Worm (Caenorhabditis elegans) whole organism, L2 larva: Measurements from ENCODE around the gene C25E10.11.

Source experiments
- C34F6.9 ChIP-seq: fragments of 150-350 bp; optimal IDR thresholded peaks from 2 replicates; lab custom pipeline; 2014; ENCODE audit warnings: missing biosample characterization, missing genetic modification characterization
- F13H6.1 ChIP-seq: sonication (generic microtip); optimal IDR thresholded peaks from 2 replicates; lab custom pipeline; 2016; ENCODE audit warnings: missing genetic modification characterization, missing compliant biosample characterization
- R02D3.7 ChIP-seq: fragments of 150-350 bp; optimal IDR thresholded peaks from 2 replicates; lab custom pipeline; 2014; ENCODE audit warnings: missing biosample characterization, missing genetic modification characterization
- Y55F3AM.14 ChIP-seq: fragments of 200-800 bp; sonication (Bioruptor generic); optimal IDR thresholded peaks from 2 replicates; lab custom pipeline; 2018; ENCODE audit warnings: mild to moderate bottlenecking, missing genetic modification characterization, missing compliant biosample characterization
- ZK546.5 ChIP-seq: sonication (generic microtip); optimal IDR thresholded peaks from 2 replicates; lab custom pipeline; 2017; ENCODE audit warnings: missing biosample characterization, missing genetic modification characterization
- alr-1 ChIP-seq: fragments of 150-350 bp; optimal IDR thresholded peaks from 2 replicates; lab custom pipeline; 2014; ENCODE audit warnings: missing biosample characterization, missing genetic modification characterization
- aly-2 ChIP-seq: fragments of 150-350 bp; optimal IDR thresholded peaks from 2 replicates; lab custom pipeline; 2014; ENCODE audit warnings: missing biosample characterization, missing genetic modification characterization
- blmp-1 ChIP-seq: sonication (generic microtip); optimal IDR thresholded peaks from 2 replicates; lab custom pipeline; 2017; ENCODE audit warnings: missing genetic modification characterization, mild to moderate bottlenecking, missing compliant biosample characterization, antibody characterized with exemption, moderate library complexity; ENCODE audit not compliant: insufficient read depth
- ceh-16 ChIP-seq: fragments of 150-350 bp; optimal IDR thresholded peaks from 2 replicates; lab custom pipeline; 2014; ENCODE audit warnings: missing biosample characterization, missing genetic modification characterization
- ceh-82 ChIP-seq: fragments of 150-350 bp; optimal IDR thresholded peaks from 2 replicates; lab custom pipeline; 2014; ENCODE audit warnings: missing biosample characterization, missing genetic modification characterization
- crh-2 ChIP-seq: sonication (generic microtip); optimal IDR thresholded peaks from 2 replicates; lab custom pipeline; 2017; ENCODE audit warnings: missing biosample characterization, missing genetic modification characterization
- dmd-4 ChIP-seq: sonication (generic microtip); optimal IDR thresholded peaks from 2 replicates; lab custom pipeline; 2017; ENCODE audit warnings: missing biosample characterization, missing genetic modification characterization
- egl-27 ChIP-seq: sonication (generic microtip); optimal IDR thresholded peaks from 3 replicates; lab custom pipeline; 2017; ENCODE audit warnings: missing biosample characterization, missing genetic modification reagents, missing genetic modification characterization
- elt-3 ChIP-seq: sonication (generic microtip); optimal IDR thresholded peaks from 2 replicates; lab custom pipeline; 2017; ENCODE audit warnings: missing biosample characterization, missing genetic modification characterization
- fos-1 ChIP-seq: fragments of 150-350 bp; optimal IDR thresholded peaks from 2 replicates; lab custom pipeline; 2014; ENCODE audit warnings: missing biosample characterization, missing genetic modification characterization
- gmeb-1 ChIP-seq: fragments of 150-350 bp; optimal IDR thresholded peaks from 2 replicates; lab custom pipeline; 2014; ENCODE audit warnings: missing biosample characterization, missing genetic modification characterization
- lin-11 ChIP-seq: fragments of 150-350 bp; sonication (generic microtip); optimal IDR thresholded peaks from 2 replicates; lab custom pipeline; 2014; ENCODE audit warnings: missing biosample characterization, missing genetic modification characterization, inconsistent platforms, mixed read lengths
- lin-13 ChIP-seq: fragments of 150-350 bp; optimal IDR thresholded peaks from 2 replicates; lab custom pipeline; 2014; ENCODE audit warnings: missing biosample characterization, missing genetic modification reagents, missing genetic modification characterization
- lin-39 ChIP-seq: fragments of 150-350 bp; optimal IDR thresholded peaks from 2 replicates; lab custom pipeline; 2014; ENCODE audit warnings: missing biosample characterization, missing genetic modification reagents, missing genetic modification characterization
- lsy-2 ChIP-seq, 2 experiments: fragments of 150-350 bp in 1 of 2; sonication (generic microtip) in 1 of 2; optimal IDR thresholded peaks; 2 replicates each; lab custom pipeline; 2014 to 2017; ENCODE audit warnings: missing biosample characterization in 2 of 2, missing genetic modification characterization in 2 of 2
- mab-5 ChIP-seq: fragments of 150-350 bp; optimal IDR thresholded peaks from 2 replicates; lab custom pipeline; 2014; ENCODE audit warnings: missing biosample characterization, missing genetic modification characterization
- mbf-1 ChIP-seq: sonication (generic microtip); optimal IDR thresholded peaks from 2 replicates; lab custom pipeline; 2017; ENCODE audit warnings: missing biosample characterization, missing genetic modification characterization
- mdl-1 ChIP-seq, 2 experiments: fragments of 150-350 bp in 1 of 2; sonication (generic microtip) in 1 of 2; optimal IDR thresholded peaks; 2 replicates each; lab custom pipeline; 2017; ENCODE audit warnings: missing biosample characterization in 2 of 2, missing genetic modification characterization in 2 of 2
- nhr-11 ChIP-seq: fragments of 150-350 bp; optimal IDR thresholded peaks from 2 replicates; lab custom pipeline; 2014; ENCODE audit warnings: missing biosample characterization, missing genetic modification characterization
- nhr-12 ChIP-seq: fragments of 150-350 bp; optimal IDR thresholded peaks from 2 replicates; lab custom pipeline; 2014; ENCODE audit warnings: missing biosample characterization, missing genetic modification characterization
- nhr-129 ChIP-seq: fragments of 150-350 bp; optimal IDR thresholded peaks from 2 replicates; lab custom pipeline; 2014; ENCODE audit warnings: missing biosample characterization, missing genetic modification characterization
- nhr-21 ChIP-seq: fragments of 150-350 bp; optimal IDR thresholded peaks from 2 replicates; lab custom pipeline; 2014; ENCODE audit warnings: missing biosample characterization, missing genetic modification characterization
- nhr-23 ChIP-seq: fragments of 150-350 bp; optimal IDR thresholded peaks from 2 replicates; lab custom pipeline; 2014; ENCODE audit warnings: missing biosample characterization, missing genetic modification reagents, missing genetic modification characterization
- nhr-237 ChIP-seq: fragments of 150-350 bp; optimal IDR thresholded peaks from 2 replicates; lab custom pipeline; 2014; ENCODE audit warnings: missing biosample characterization, missing genetic modification characterization
- nhr-25 ChIP-seq: fragments of 150-350 bp; sonication (generic microtip); optimal IDR thresholded peaks from 3 replicates; lab custom pipeline; 2014; ENCODE audit warnings: missing biosample characterization, missing genetic modification characterization
- nhr-6 ChIP-seq: fragments of 150-350 bp; optimal IDR thresholded peaks from 2 replicates; lab custom pipeline; 2014; ENCODE audit warnings: missing biosample characterization, missing genetic modification characterization
- nhr-77 ChIP-seq: fragments of 150-350 bp; optimal IDR thresholded peaks from 2 replicates; lab custom pipeline; 2014; ENCODE audit warnings: missing biosample characterization, missing genetic modification characterization
- peb-1 ChIP-seq: fragments of 150-350 bp; optimal IDR thresholded peaks from 2 replicates; lab custom pipeline; 2014; ENCODE audit warnings: missing biosample characterization, missing genetic modification characterization
- sem-4 ChIP-seq: fragments of 150-350 bp; optimal IDR thresholded peaks from 2 replicates; lab custom pipeline; 2014; ENCODE audit warnings: missing biosample characterization, missing genetic modification reagents, missing genetic modification characterization
- skn-1 ChIP-seq: sonication (generic microtip); optimal IDR thresholded peaks from 2 replicates; lab custom pipeline; 2017; ENCODE audit warnings: missing biosample characterization, missing genetic modification characterization
- sma-3 ChIP-seq: sonication (generic microtip); optimal IDR thresholded peaks from 2 replicates; lab custom pipeline; 2016; ENCODE audit warnings: missing genetic modification reagents, missing genetic modification characterization, missing compliant biosample characterization
- snpc-4 ChIP-seq: fragments of 150-350 bp; optimal IDR thresholded peaks from 2 replicates; lab custom pipeline; 2014; ENCODE audit warnings: missing biosample characterization, missing genetic modification characterization
- unc-39 ChIP-seq: fragments of 150-350 bp; optimal IDR thresholded peaks from 2 replicates; lab custom pipeline; 2014; ENCODE audit warnings: missing biosample characterization, missing genetic modification characterization
- unc-55 ChIP-seq: fragments of 150-350 bp; sonication (generic microtip); optimal IDR thresholded peaks from 3 replicates; lab custom pipeline; 2014; ENCODE audit warnings: missing biosample characterization, missing genetic modification reagents, missing genetic modification characterization
- unc-62 ChIP-seq: fragments of 150-350 bp; optimal IDR thresholded peaks from 2 replicates; lab custom pipeline; 2014; ENCODE audit warnings: missing biosample characterization, missing genetic modification reagents, missing genetic modification characterization
- zag-1 ChIP-seq: fragments of 150-350 bp; optimal IDR thresholded peaks from 2 replicates; lab custom pipeline; 2014; ENCODE audit warnings: missing biosample characterization, missing genetic modification characterization
- ztf-1 ChIP-seq: fragments of 200-800 bp; sonication (Bioruptor generic); conservative IDR thresholded peaks from 2 replicates; pipeline ENCODE4 v1.3.6; 2022; ENCODE audit warnings: missing genetic modification characterization, missing compliant biosample characterization
- ztf-11 ChIP-seq: sonication (generic microtip); optimal IDR thresholded peaks from 2 replicates; lab custom pipeline; 2017; ENCODE audit warnings: missing biosample characterization, missing genetic modification characterization
- ztf-4 ChIP-seq: fragments of 150-350 bp; optimal IDR thresholded peaks from 2 replicates; lab custom pipeline; 2014; ENCODE audit warnings: missing biosample characterization, missing genetic modification characterization

C25E10.11 gene

ce11 chrV:9078815-9079525, 20.4 kb upstream of the C25E10.11 start (continued):
- TF ChIP-seq Y55F3AM.14 (no peak), lsy-2 (tag; optimal IDR thresholded peaks at IDR 0.05; lab: Kevin White, UChicago) (no peak), egl-27 (tag; lab: Kevin White, UChicago) (peak; percentile 3), gmeb-1 (tag; lab: Kevin White, UChicago) (peak; percentile 18), F13H6.1 (peak; percentile 57), nhr-25 (tag; lab: Kevin White, UChicago) (peak; percentile 12), mbf-1 (tag; lab: Kevin White, UChicago) (no peak), ceh-16 (tag; lab: Kevin White, UChicago) (no peak), fos-1 (peak; percentile 83), ztf-4 (no peak), R02D3.7 (tag; lab: Kevin White, UChicago) (no peak), C34F6.9 (tag; lab: Kevin White, UChicago) (no peak), mdl-1 (tag; optimal IDR thresholded peaks at IDR 0.05; lab: Kevin White, UChicago) (peak in 1 of 2 experiments; percentile 10)
- TF ChIP-seq, all 48 proteins: peak for 12

- TF ChIP-seq R02D3.7 (tag; lab: Kevin White, UChicago) (no peak), F13H6.1 (no peak), nhr-237 (tag; lab: Kevin White, UChicago) (no peak), nhr-25 (tag; lab: Kevin White, UChicago) (peak; percentile 6)
These were observed 19.6 kb upstream of the C25E10.11 start for ce11 chrV:9078067-9078581.

- TF ChIP-seq ztf-11 (tag; lab: Kevin White, UChicago) = no peak
- no peak for TF ChIP-seq skn-1 (tag; lab: Kevin White, UChicago)
These were observed 17.7 kb upstream of the C25E10.11 start, which contains the start of gene T27E4.7 for ce11 chrV:9076273-9076672. Gene T27E4.7, minus strand, starts transcription at chrV:9076322.

- TF ChIP-seq egl-27 (tag; lab: Kevin White, UChicago) (no peak), ztf-4 (no peak), blmp-1 (tag; lab: Kevin White, UChicago) (no peak), F13H6.1 (peak; percentile 38), nhr-11 (tag; lab: Kevin White, UChicago) (no peak), C34F6.9 (tag; lab: Kevin White, UChicago) (no peak), fos-1 (no peak), gmeb-1 (tag; lab: Kevin White, UChicago) (no peak), nhr-237 (tag; lab: Kevin White, UChicago) (no peak), crh-2 (tag; lab: Kevin White, UChicago) (peak; percentile 2), mdl-1 (tag; optimal IDR thresholded peaks at IDR 0.05; lab: Kevin White, UChicago) (peak; percentile 13 to 17), dmd-4 (tag; lab: Kevin White, UChicago) (no peak), ceh-16 (tag; lab: Kevin White, UChicago) (no peak), snpc-4 (tag; lab: Kevin White, UChicago) (no peak), nhr-6 (no peak), mbf-1 (tag; lab: Kevin White, UChicago) (no peak), unc-39 (tag; lab: Kevin White, UChicago) (no peak), unc-55 (GFP tag; lab: Kevin White, UChicago) (peak; percentile 15), ztf-1 (no peak), lin-39 (tag; lab: Kevin White, UChicago) (no peak), nhr-25 (tag; lab: Kevin White, UChicago) (no peak), Y55F3AM.14 (no peak), sem-4 (tag; lab: Kevin White, UChicago) (no peak), R02D3.7 (tag; lab: Kevin White, UChicago) (no peak), ZK546.5 (tag; lab: Kevin White, UChicago) (no peak), nhr-12 (tag; lab: Kevin White, UChicago) (no peak), lin-11 (tag; lab: Kevin White, UChicago) (no peak), mab-5 (tag; lab: Kevin White, UChicago) (no peak), skn-1 (tag; lab: Kevin White, UChicago) (no peak), ztf-11 (tag; lab: Kevin White, UChicago) (no peak), lsy-2 (tag; optimal IDR thresholded peaks at IDR 0.05; lab: Kevin White, UChicago) (no peak), lin-13 (GFP tag; lab: Kevin White, UChicago) (no peak), elt-3 (tag; lab: Kevin White, UChicago) (no peak), nhr-129 (peak; percentile 54), ceh-82 (tag; lab: Kevin White, UChicago) (no peak), nhr-77 (no peak), peb-1 (no peak), unc-62 (GFP tag; lab: Kevin White, UChicago) (no peak), nhr-21 (tag; lab: Kevin White, UChicago) (no peak), sma-3 (GFP tag; lab: Kevin White, UChicago) (no peak), nhr-23 (tag; lab: Kevin White, UChicago) (no peak), aly-2 (tag; lab: Kevin White, UChicago) (no peak), zag-1 (tag; lab: Kevin White, UChicago) (no peak), alr-1 (tag; lab: Kevin White, UChicago) (no peak)
These were observed 17.3 kb upstream of the C25E10.11 start for ce11 chrV:9075827-9076226.
